Worm (Caenorhabditis elegans) whole organism, L1 larva: Measurements from ENCODE around the gene W04G3.5.

Source experiments
- Y116A8C.19 ChIP-seq: sonication (generic microtip); optimal IDR thresholded peaks from 2 replicates; lab custom pipeline; 2016; ENCODE audit warnings: missing compliant biosample characterization, missing genetic modification characterization, borderline replicate concordance
- ceh-63 ChIP-seq: fragments of 200-800 bp; sonication (Bioruptor generic); optimal IDR thresholded peaks from 2 replicates; lab custom pipeline; 2018; ENCODE audit warnings: mild to moderate bottlenecking, missing genetic modification characterization, missing compliant biosample characterization
- ces-1 ChIP-seq: fragments of 150-350 bp; optimal IDR thresholded peaks from 2 replicates; lab custom pipeline; 2014; ENCODE audit warnings: missing biosample characterization, missing genetic modification reagents, missing genetic modification characterization
- fos-1 ChIP-seq: fragments of 150-350 bp; optimal IDR thresholded peaks from 2 replicates; lab custom pipeline; 2014; ENCODE audit warnings: missing biosample characterization, missing genetic modification characterization
- jun-1 ChIP-seq: fragments of 150-350 bp; optimal IDR thresholded peaks from 2 replicates; lab custom pipeline; 2014; ENCODE audit warnings: missing biosample characterization, missing genetic modification reagents, missing genetic modification characterization
- nhr-90 ChIP-seq: sonication (generic microtip); optimal IDR thresholded peaks from 2 replicates; lab custom pipeline; 2016; ENCODE audit warnings: mild to moderate bottlenecking, missing genetic modification characterization, missing compliant biosample characterization; ENCODE audit not compliant: poor library complexity
- snpc-4 ChIP-seq: fragments of 150-350 bp; optimal IDR thresholded peaks from 2 replicates; lab custom pipeline; 2014; ENCODE audit warnings: missing biosample characterization, missing genetic modification characterization
- unc-62 ChIP-seq: fragments of 150-350 bp; optimal IDR thresholded peaks from 2 replicates; lab custom pipeline; 2014; ENCODE audit warnings: missing biosample characterization, missing genetic modification reagents, missing genetic modification characterization
- ztf-4 ChIP-seq: fragments of 150-350 bp; optimal IDR thresholded peaks from 2 replicates; lab custom pipeline; 2014; ENCODE audit warnings: missing biosample characterization, missing genetic modification characterization

ce11 chrX:11033128-11033951, 40.1 kb upstream of the W04G3.5 start:
- TF ChIP-seq jun-1 (no peak), snpc-4 (tag; lab: Kevin White, UChicago) (no peak), ces-1 (GFP tag; lab: Kevin White, UChicago) (no peak), nhr-90 (no peak), ceh-63 (GFP tag; lab: Kevin White, UChicago) (no peak), ztf-4 (no peak), fos-1 (tag; lab: Kevin White, UChicago) (no peak), Y116A8C.19 (tag; lab: Kevin White, UChicago) (no peak), unc-62 (GFP tag; lab: Kevin White, UChicago) (no peak)
